Fruit fly (Drosophila melanogaster) whole organism, larva: ENCODE measurements around the gene CG13012.
A peak's percentile ranks its signal among the peaks of the same experiment; 100 is the strongest.

ENCODE experiments used
- noc ChIP-seq: fragments of 200-800 bp; sonication (Bioruptor generic); optimal IDR thresholded peaks from 3 replicates; lab custom pipeline; 2019; ENCODE audit warnings: missing biosample characterization, mild to moderate bottlenecking, missing genetic modification characterization, moderate library complexity

Gene CG13012

DNA sequence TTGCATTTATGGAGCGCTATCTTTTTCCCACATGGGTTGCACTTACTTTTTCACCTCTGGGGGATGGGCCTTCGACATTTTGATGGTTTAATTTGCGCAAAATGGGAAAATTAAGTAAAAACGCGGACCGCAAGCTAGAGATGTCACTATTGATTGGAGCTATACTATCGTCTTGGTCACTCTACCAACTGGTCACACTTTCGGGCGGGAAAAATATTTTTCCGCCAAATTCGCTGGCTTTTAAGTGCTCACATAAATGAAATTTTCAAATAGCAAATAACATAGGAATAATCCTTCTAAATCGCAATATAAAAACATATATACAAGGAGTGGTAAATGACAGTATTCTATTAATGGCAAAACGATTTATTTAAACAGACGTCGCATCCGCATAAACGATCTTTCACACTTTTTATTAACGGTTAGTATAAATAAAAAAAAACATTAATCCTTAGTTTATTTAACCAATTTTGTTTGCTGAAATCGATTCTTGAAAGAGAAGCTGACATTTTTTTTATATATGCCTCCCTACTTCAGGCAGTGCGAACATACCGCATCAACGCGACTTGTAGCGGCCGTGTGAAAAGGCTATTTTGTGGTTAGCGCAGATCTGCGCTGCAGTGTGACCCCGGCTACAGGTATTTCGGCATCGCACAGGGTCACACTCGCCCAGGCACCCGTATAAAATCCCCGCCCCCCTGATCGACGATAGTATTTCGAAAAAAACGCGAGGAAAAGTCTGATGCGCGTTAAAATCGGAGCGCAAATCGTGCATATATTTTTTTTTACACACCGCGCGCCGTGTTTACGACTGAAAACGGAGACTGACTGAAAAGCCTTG, 36.1 kb downstream of the CG13012 start, which contains the start of the genes SNRPG and mthl1:
Gene SNRPG (minus strand): TSS at position 160 of the 841 bp plus-strand sequence.
Gene mthl1 (plus strand): TSS at position 709 of the 841 bp plus-strand sequence.
- TF ChIP-seq noc, result no peak

DNA sequence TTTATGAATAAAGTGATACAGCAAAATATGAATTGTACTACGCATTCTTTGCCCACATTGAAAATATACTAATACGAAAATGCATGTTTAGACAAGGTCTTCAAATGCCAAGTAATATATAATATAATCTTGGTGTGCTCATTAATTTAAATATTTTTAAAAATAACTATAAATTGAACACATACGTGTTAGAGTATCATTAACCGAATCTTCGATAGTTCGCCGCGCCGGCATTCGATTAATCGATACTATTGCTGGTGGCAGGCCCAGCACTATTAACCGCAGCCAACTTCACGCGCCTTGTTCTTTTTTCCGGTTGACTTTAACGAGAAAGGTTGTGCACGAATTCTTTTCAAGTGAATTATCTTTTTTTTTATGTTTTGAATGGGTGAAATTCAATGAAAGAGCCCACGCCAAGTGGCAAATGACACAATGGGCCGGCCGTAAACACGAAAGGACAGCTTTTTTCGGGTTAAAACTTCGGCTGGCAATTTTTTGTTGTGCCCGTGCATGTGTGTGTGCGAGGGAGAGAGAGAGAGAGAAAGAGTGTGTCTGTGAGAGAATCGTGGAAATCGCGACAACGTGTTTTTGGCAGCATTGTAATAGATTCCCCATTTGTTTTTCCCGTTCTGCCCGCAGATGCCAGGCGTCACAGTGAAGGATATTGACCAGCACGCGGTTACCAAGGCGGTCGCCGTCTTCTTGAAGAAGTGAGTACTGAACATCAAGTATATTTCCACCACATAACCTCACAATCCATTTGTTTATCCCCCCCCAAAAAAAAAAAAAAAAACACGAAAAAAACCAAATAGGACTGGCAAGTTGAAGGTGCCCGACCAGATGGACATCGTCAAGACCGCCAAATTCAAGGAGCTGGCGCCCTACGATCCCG, 38.7 kb downstream of the CG13012 start, which contains the start of gene RpS19a:
Gene RpS19a (plus strand): TSS at position 301 of the 892 bp plus-strand sequence.
- TF ChIP-seq noc, result peak; percentile 66

DNA sequence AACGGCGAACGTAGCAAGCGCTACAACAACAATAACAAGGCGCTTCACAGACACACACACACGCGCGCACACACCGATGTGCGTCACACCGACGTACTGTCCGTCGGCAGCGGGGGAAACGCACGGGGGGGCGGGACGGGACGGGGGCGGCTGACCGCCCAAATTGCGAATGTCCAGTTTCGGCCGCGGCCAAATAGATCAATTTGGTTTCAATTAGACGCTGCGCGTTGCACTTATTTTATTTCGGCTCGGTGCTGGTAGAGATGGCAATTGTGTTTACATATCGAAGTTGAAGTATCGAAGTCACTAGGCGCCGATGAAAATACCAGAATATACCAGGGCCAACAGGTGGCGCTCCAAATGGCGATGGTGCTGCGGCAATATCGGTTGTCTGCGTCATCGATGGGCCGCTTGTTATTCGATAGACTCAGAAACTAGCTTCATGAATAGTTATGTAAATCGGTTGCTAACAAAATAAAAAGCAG, 39.4 kb downstream of the CG13012 start, which contains the start of gene Rok:
Gene Rok (minus strand): TSS at position 309 of the 485 bp plus-strand sequence.
- no peak for TF ChIP-seq noc

DNA sequence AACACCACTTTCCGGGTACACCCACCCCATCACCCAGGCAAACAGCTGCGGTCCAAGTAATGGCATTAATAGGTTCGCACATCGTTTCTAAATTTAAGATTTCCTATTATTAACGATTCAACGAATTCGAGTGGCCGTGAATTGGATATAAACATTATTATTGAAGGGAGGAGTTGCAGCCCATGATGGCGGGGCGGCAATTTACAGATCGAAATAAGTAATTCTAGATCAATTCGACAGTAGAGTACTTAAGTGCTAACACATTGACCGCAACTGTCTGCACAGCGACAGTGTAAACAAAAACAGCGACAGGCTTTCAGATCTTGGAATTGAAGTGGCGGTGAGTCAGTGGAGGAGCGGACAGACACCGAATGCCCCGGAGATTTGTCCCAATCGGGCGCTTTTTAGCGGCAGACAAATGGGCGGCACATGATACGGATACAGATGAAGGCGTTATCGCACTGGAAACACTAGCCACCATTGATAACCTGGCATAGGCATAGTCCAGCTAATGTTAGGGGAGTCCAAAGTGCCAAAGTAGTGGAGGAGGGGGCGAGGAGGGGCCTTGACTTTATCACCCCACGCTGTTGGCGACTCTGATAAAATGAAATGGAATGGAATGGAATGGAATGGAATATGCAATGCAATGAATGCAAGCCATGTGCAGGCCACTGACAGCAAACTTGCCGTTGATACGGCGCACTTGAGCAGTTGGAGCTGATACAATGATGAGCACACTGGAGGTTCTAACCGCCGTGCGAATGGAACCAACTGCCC, 43.2 kb downstream of the CG13012 start:
- TF ChIP-seq noc, result no peak

DNA sequence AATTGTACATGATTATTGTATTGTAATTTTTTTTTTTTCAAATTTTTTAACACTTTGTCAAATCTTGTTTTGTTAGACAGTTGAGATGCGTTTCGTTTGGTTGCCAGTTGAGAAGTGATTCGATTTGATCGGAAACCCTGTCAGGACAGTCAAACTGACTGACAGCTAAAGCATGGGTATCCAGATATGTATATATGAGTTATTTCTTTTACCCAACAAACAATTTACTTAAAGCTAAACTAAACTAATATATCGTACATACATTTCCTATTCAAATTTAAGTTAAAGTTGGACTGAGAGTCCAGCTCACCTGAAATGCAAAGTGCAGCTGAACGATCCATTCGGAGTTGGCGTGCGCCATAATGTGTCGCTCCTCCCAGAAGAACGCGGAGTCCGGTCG, 44.4 kb downstream of the CG13012 start, which contains the start of gene CG9777:
Gene CG9777 (minus strand): TSS at position 101 of the 400 bp plus-strand sequence.
- no peak for TF ChIP-seq noc

DNA sequence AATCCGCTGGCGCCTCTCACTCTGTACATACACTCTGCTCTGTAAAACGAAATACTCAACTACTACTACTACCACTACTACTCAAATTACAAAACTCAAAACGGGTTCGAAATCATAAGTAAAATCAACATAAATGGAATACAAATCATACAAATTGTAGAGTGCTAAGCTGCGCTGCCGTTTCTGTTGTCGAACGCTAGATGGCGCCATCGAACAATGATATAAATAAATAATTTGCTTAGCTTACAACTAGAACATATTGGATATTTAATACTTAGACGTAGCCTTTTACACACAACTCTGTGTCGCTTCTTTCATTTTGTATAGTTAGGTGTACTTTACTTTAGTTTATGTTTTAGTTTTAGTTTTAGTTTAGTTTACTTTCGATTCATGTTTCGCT, 52.0 kb downstream of the CG13012 start:
- TF ChIP-seq noc, result no peak

DNA sequence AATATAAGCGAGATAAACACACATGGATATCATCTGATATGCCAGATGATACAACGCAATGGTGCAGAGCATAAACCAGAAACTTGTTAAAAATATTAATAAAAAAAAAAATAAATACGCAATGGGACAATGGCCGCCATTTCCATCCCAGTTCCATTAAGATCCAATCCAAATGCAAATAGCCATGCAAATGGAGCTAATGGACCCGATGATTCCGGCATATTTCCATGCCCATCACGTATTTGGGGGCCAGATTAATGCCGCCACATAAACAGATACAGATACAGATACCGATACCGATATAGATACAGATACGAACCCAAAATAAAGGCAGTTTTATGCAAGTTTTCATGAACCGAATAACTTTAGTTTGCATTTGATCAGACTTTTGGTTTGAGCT, 53.0 kb downstream of the CG13012 start:
- TF ChIP-seq noc, result no peak

DNA sequence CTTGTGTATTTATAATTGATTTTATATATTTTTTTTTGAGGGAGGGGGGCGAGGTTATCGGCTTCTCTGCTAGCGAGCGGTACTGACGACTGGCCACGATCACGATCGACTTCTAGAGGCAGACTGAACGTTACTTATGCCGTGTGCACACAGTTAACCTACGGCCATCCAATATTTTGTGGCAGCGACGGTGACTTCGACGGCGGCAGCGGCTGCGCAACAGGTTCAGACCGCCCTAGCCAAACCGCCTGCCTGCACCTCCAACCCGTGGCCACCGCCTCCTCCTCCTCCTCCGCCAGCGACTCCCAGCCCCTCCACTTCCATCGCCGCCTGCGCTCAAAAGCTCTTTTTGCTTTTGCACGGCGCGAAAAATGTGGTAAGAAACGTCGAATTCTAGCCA, 55.1 kb downstream of the CG13012 start, which contains the start of gene CG9782:
Gene CG9782 (minus strand): TSS at position 128 of the 400 bp plus-strand sequence.
- no peak for TF ChIP-seq noc
